Worm (Caenorhabditis elegans) whole organism, L1 larva: ENCODE data around the gene him-3.

Experiments
- C04F5.9 ChIP-seq: sonication (generic microtip); optimal IDR thresholded peaks from 2 replicates; lab custom pipeline; 2016; ENCODE audit warnings: missing genetic modification characterization, missing compliant biosample characterization
- C34B4.2 ChIP-seq: sonication (generic microtip); optimal IDR thresholded peaks from 2 replicates; lab custom pipeline; 2017; ENCODE audit warnings: mild to moderate bottlenecking, missing genetic modification characterization, missing compliant biosample characterization
- Y116A8C.19 ChIP-seq: sonication (generic microtip); optimal IDR thresholded peaks from 2 replicates; lab custom pipeline; 2016; ENCODE audit warnings: missing compliant biosample characterization, missing genetic modification characterization, borderline replicate concordance
- alr-1 ChIP-seq: fragments of 200-800 bp; sonication (Bioruptor generic); optimal IDR thresholded peaks from 2 replicates; lab custom pipeline; 2018; ENCODE audit warnings: borderline replicate concordance, mild to moderate bottlenecking, missing genetic modification characterization, missing compliant biosample characterization
- ama-1 ChIP-seq: fragments of 150-350 bp; optimal IDR thresholded peaks from 2 replicates; lab custom pipeline; 2014
- ceh-8 ChIP-seq: fragments of 200-800 bp; sonication (Bioruptor generic); optimal IDR thresholded peaks from 2 replicates; lab custom pipeline; 2018; ENCODE audit warnings: mild to moderate bottlenecking, missing genetic modification characterization, moderate library complexity, missing compliant biosample characterization
- ceh-82 ChIP-seq, 3 experiments: fragments of 150-350 bp in 1 of 3; sonication (generic microtip) in 2 of 3; optimal IDR thresholded peaks; 2 replicates each; lab custom pipeline; 2014 to 2017; ENCODE audit warnings: missing biosample characterization in 3 of 3, missing genetic modification characterization in 3 of 3
- ceh-90 ChIP-seq: sonication (generic microtip); optimal IDR thresholded peaks from 2 replicates; lab custom pipeline; 2016; ENCODE audit warnings: missing genetic modification characterization, missing compliant biosample characterization
- dpl-1 ChIP-seq, 3 experiments: fragments of 150-350 bp in 2 of 3; sonication (generic microtip) in 1 of 3; optimal IDR thresholded peaks; 2 replicates each; lab custom pipeline; 2014 to 2017; ENCODE audit warnings: missing biosample characterization in 3 of 3, missing genetic modification characterization in 3 of 3, missing genetic modification reagents in 3 of 3
- dsc-1 ChIP-seq: sonication (generic microtip); optimal IDR thresholded peaks from 2 replicates; lab custom pipeline; 2016; ENCODE audit warnings: mild to moderate bottlenecking, missing genetic modification characterization, missing compliant biosample characterization
- efl-1 ChIP-seq, 4 experiments: fragments of 150-350 bp; optimal IDR thresholded peaks in 3 of 4; peaks in 1 of 4; 1 replicate in 1 of 4; 2 replicates in 3 of 4; lab custom pipeline; 2014; ENCODE audit warnings: missing biosample characterization in 2 of 4, missing genetic modification characterization in 2 of 4, missing genetic modification reagents in 2 of 4
- egl-13 ChIP-seq: sonication (generic microtip); optimal IDR thresholded peaks from 2 replicates; lab custom pipeline; 2016; ENCODE audit warnings: missing genotype, missing genetic modification reagents, missing genetic modification characterization, missing compliant biosample characterization
- elt-3 ChIP-seq, 6 experiments: fragments of 150-350 bp in 1 of 6; sonication (generic microtip); optimal IDR thresholded peaks; 2 replicates each; lab custom pipeline; 2017 to 2018; ENCODE audit warnings: missing biosample characterization in 6 of 6, missing genetic modification characterization in 6 of 6, inconsistent platforms in 1 of 6
- fkh-10 ChIP-seq: sonication (generic microtip); optimal IDR thresholded peaks from 2 replicates; lab custom pipeline; 2017; ENCODE audit warnings: missing biosample characterization, missing genetic modification reagents, missing genetic modification characterization
- fkh-4 ChIP-seq: sonication (generic microtip); optimal IDR thresholded peaks from 2 replicates; lab custom pipeline; 2016; ENCODE audit warnings: missing compliant biosample characterization, missing genetic modification characterization, borderline replicate concordance
- fkh-8 ChIP-seq: sonication (generic microtip); optimal IDR thresholded peaks from 2 replicates; lab custom pipeline; 2016; ENCODE audit warnings: mild to moderate bottlenecking, missing genetic modification characterization, missing compliant biosample characterization
- hlh-17 ChIP-seq: fragments of 200-800 bp; sonication (Bioruptor generic); optimal IDR thresholded peaks from 2 replicates; lab custom pipeline; 2018; ENCODE audit warnings: missing genetic modification characterization, mild to moderate bottlenecking, missing compliant biosample characterization, moderate library complexity, borderline replicate concordance
- hpl-2 ChIP-seq: fragments of 150-350 bp; optimal IDR thresholded peaks from 2 replicates; lab custom pipeline; 2014; ENCODE audit warnings: missing biosample characterization, missing genetic modification reagents, missing genetic modification characterization
- irx-1 ChIP-seq: sonication (generic microtip); optimal IDR thresholded peaks from 2 replicates; lab custom pipeline; 2016; ENCODE audit warnings: missing genetic modification characterization, missing compliant biosample characterization
- isw-1 ChIP-seq: fragments of 200-800 bp; sonication (Bioruptor generic); IDR thresholded peaks from 2 replicates; pipeline ENCODE4 v1.3.6; 2022; ENCODE audit warnings: missing genetic modification characterization, missing compliant biosample characterization
- lin-13 ChIP-seq: fragments of 150-350 bp; optimal IDR thresholded peaks from 2 replicates; lab custom pipeline; 2014; ENCODE audit warnings: missing biosample characterization, missing genetic modification reagents, missing genetic modification characterization
- lin-14 ChIP-seq: fragments of 200-800 bp; sonication (Bioruptor generic); optimal IDR thresholded peaks from 2 replicates; lab custom pipeline; 2018; ENCODE audit warnings: mild to moderate bottlenecking, missing genetic modification characterization, moderate library complexity, missing compliant biosample characterization
- lin-15B ChIP-seq: fragments of 150-350 bp; sonication (generic microtip); optimal IDR thresholded peaks from 3 replicates; lab custom pipeline; 2014; ENCODE audit warnings: missing biosample characterization, missing genetic modification characterization
- lin-35 ChIP-seq, 2 experiments: fragments of 150-350 bp; optimal IDR thresholded peaks; 2 replicates each; lab custom pipeline; 2014; ENCODE audit warnings: missing biosample characterization in 2 of 2, missing genetic modification characterization in 2 of 2, missing genetic modification reagents in 2 of 2
- lsy-2 ChIP-seq, 2 experiments: fragments of 150-350 bp; optimal IDR thresholded peaks; 2 replicates each; lab custom pipeline; 2014; ENCODE audit warnings: missing biosample characterization in 2 of 2, missing genetic modification characterization in 2 of 2
- mab-9 ChIP-seq: fragments of 200-800 bp; sonication (Bioruptor generic); IDR thresholded peaks from 2 replicates; pipeline ENCODE4 v1.3.6; 2022; ENCODE audit warnings: missing genetic modification reagents, missing genetic modification characterization, missing compliant biosample characterization
- nhr-11 ChIP-seq: fragments of 150-350 bp; optimal IDR thresholded peaks from 2 replicates; lab custom pipeline; 2014; ENCODE audit warnings: missing biosample characterization, missing genetic modification characterization
- nhr-12 ChIP-seq: sonication (generic microtip); optimal IDR thresholded peaks from 2 replicates; lab custom pipeline; 2017; ENCODE audit warnings: missing biosample characterization, missing genetic modification characterization
- nhr-20 ChIP-seq: sonication (generic microtip); optimal IDR thresholded peaks from 2 replicates; lab custom pipeline; 2016; ENCODE audit warnings: mild to moderate bottlenecking, missing genetic modification characterization, missing compliant biosample characterization
- nhr-47 ChIP-seq: sonication (generic microtip); optimal IDR thresholded peaks from 2 replicates; lab custom pipeline; 2016; ENCODE audit warnings: mild to moderate bottlenecking, missing genetic modification characterization, moderate library complexity, missing compliant biosample characterization
- nhr-71 ChIP-seq: sonication (generic microtip); optimal IDR thresholded peaks from 2 replicates; lab custom pipeline; 2016; ENCODE audit warnings: mild to moderate bottlenecking, missing genetic modification characterization, moderate library complexity, missing compliant biosample characterization
- nhr-76 ChIP-seq: sonication (generic microtip); optimal IDR thresholded peaks from 2 replicates; lab custom pipeline; 2017; ENCODE audit warnings: missing biosample characterization, missing genetic modification characterization
- nhr-84 ChIP-seq: sonication (generic microtip); optimal IDR thresholded peaks from 2 replicates; lab custom pipeline; 2017; ENCODE audit warnings: missing biosample characterization, missing genetic modification characterization
- nhr-85 ChIP-seq: sonication (generic microtip); peaks from one replicate; lab custom pipeline; 2016; ENCODE audit warnings: missing genetic modification characterization, inconsistent platforms, missing compliant biosample characterization
- nhr-90 ChIP-seq: sonication (generic microtip); optimal IDR thresholded peaks from 2 replicates; lab custom pipeline; 2016; ENCODE audit warnings: mild to moderate bottlenecking, missing genetic modification characterization, missing compliant biosample characterization; ENCODE audit not compliant: poor library complexity
- pag-3 ChIP-seq: sonication (generic microtip); optimal IDR thresholded peaks from 2 replicates; lab custom pipeline; 2017; ENCODE audit warnings: missing genetic modification characterization, mild to moderate bottlenecking, missing compliant biosample characterization, antibody characterized with exemption, borderline replicate concordance; ENCODE audit not compliant: insufficient read depth
- skn-1 ChIP-seq: fragments of 150-350 bp; optimal IDR thresholded peaks from 2 replicates; lab custom pipeline; 2014; ENCODE audit warnings: missing biosample characterization, missing genetic modification characterization
- snpc-4 ChIP-seq: fragments of 150-350 bp; optimal IDR thresholded peaks from 2 replicates; lab custom pipeline; 2014; ENCODE audit warnings: missing biosample characterization, missing genetic modification characterization
- snu-23 ChIP-seq: sonication (generic microtip); optimal IDR thresholded peaks from 2 replicates; lab custom pipeline; 2016; ENCODE audit warnings: missing genetic modification characterization, missing compliant biosample characterization
- sox-4 ChIP-seq: sonication (generic microtip); optimal IDR thresholded peaks from 2 replicates; lab custom pipeline; 2016; ENCODE audit warnings: missing genetic modification characterization, missing compliant biosample characterization
- sup-37 ChIP-seq: fragments of 200-800 bp; sonication (Bioruptor generic); optimal IDR thresholded peaks from 2 replicates; lab custom pipeline; 2018; ENCODE audit warnings: mild to moderate bottlenecking, missing genetic modification characterization, missing compliant biosample characterization
- swsn-7 ChIP-seq: sonication (generic microtip); optimal IDR thresholded peaks from 2 replicates; lab custom pipeline; 2016; ENCODE audit warnings: missing genetic modification characterization, missing compliant biosample characterization
- unc-130 ChIP-seq: fragments of 150-350 bp; optimal IDR thresholded peaks from 2 replicates; lab custom pipeline; 2017; ENCODE audit warnings: missing biosample characterization, missing genetic modification characterization, inconsistent platforms
- unc-86 ChIP-seq: sonication (generic microtip); optimal IDR thresholded peaks from 2 replicates; lab custom pipeline; 2016; ENCODE audit warnings: missing genetic modification characterization, missing compliant biosample characterization
- unc-98 ChIP-seq: fragments of 200-800 bp; sonication (Bioruptor generic); IDR thresholded peaks from 2 replicates; pipeline ENCODE4 v1.3.6; 2022; ENCODE audit warnings: missing genetic modification characterization, missing compliant biosample characterization
- vab-15 ChIP-seq: sonication (generic microtip); optimal IDR thresholded peaks from 2 replicates; lab custom pipeline; 2017; ENCODE audit warnings: missing genotype, mild to moderate bottlenecking, missing genetic modification characterization, missing compliant biosample characterization
- zip-4 ChIP-seq: fragments of 200-800 bp; sonication (Bioruptor generic); optimal IDR thresholded peaks from 2 replicates; lab custom pipeline; 2018; ENCODE audit warnings: mild to moderate bottlenecking, missing genetic modification characterization, moderate library complexity, missing compliant biosample characterization

him-3 gene

ce11 chrIV:6946832-6947231, 30.5 kb upstream of the him-3 start:
- TF ChIP-seq sox-4 (no peak), irx-1 (no peak), sup-37 (GFP tag; lab: Kevin White, UChicago) (no peak), ceh-82 (tag; optimal IDR thresholded peaks at IDR 0.05; lab: Kevin White, UChicago) (no peak), snu-23 (peak; percentile 23), lsy-2 (tag; optimal IDR thresholded peaks at IDR 0.05; lab: Kevin White, UChicago) (peak in 1 of 2 experiments; percentile 15), nhr-85 (tag; lab: Kevin White, UChicago) (no peak), ama-1 (lab: Kevin White, UChicago) (no peak), pag-3 (tag; lab: Kevin White, UChicago) (no peak), nhr-71 (tag; lab: Kevin White, UChicago) (peak; percentile 60), dpl-1 (GFP tag; optimal IDR thresholded peaks at IDR 0.05; lab: Kevin White, UChicago) (peak in 1 of 3 experiments; percentile 33), efl-1 (optimal IDR thresholded peaks at IDR 0.05; lab: Kevin White, UChicago) (no peak), efl-1 (GFP tag; optimal IDR thresholded peaks at IDR 0.05 in 1 of 2; lab: Kevin White, UChicago) (peak in 1 of 2 experiments; percentile 10), fkh-10 (GFP tag; lab: Kevin White, UChicago) (no peak), nhr-47 (tag; lab: Kevin White, UChicago) (no peak), lin-14 (GFP tag; lab: Kevin White, UChicago) (peak; percentile 54), zip-4 (GFP tag; lab: Kevin White, UChicago) (no peak), nhr-76 (no peak), lin-15B (tag; lab: Kevin White, UChicago) (no peak), lin-35 (GFP tag; optimal IDR thresholded peaks at IDR 0.05; lab: Kevin White, UChicago) (peak in 1 of 2 experiments; percentile 4)

- TF ChIP-seq sox-4 (peak; percentile 34), nhr-84 (tag; lab: Kevin White, UChicago) (no peak), lin-14 (GFP tag; lab: Kevin White, UChicago) (no peak), lin-13 (GFP tag; lab: Kevin White, UChicago) (no peak), vab-15 (tag; lab: Kevin White, UChicago) (no peak), Y116A8C.19 (no peak), ceh-90 (tag; lab: Kevin White, UChicago) (no peak), egl-13 (tag; lab: Kevin White, UChicago) (no peak), fkh-4 (no peak), C04F5.9 (tag; lab: Kevin White, UChicago) (no peak), nhr-90 (tag; lab: Kevin White, UChicago) (no peak), alr-1 (tag; lab: Kevin White, UChicago) (no peak), elt-3 (tag; optimal IDR thresholded peaks at IDR 0.05; lab: Kevin White, UChicago) (no peak), hlh-17 (no peak), fkh-8 (tag; lab: Kevin White, UChicago) (peak; percentile 49), nhr-12 (tag; lab: Kevin White, UChicago) (no peak), nhr-11 (tag; lab: Kevin White, UChicago) (no peak), hpl-2 (GFP tag; lab: Kevin White, UChicago) (no peak), efl-1 (optimal IDR thresholded peaks at IDR 0.05; lab: Kevin White, UChicago) (no peak), efl-1 (GFP tag; optimal IDR thresholded peaks at IDR 0.05 in 1 of 2; lab: Kevin White, UChicago) (peak in 1 of 2 experiments; percentile 70), C34B4.2 (tag; lab: Kevin White, UChicago) (no peak), dsc-1 (peak; percentile 69), snpc-4 (tag; lab: Kevin White, UChicago) (no peak), skn-1 (no peak)
These were observed 26.0 kb upstream of the him-3 start for ce11 chrIV:6951259-6951658.

ce11 chrIV:6954682-6955081, 22.6 kb upstream of the him-3 start:
- TF ChIP-seq swsn-7 (tag; lab: Kevin White, UChicago) (no peak), ceh-82 (tag; optimal IDR thresholded peaks at IDR 0.05; lab: Kevin White, UChicago) (no peak), nhr-20 (tag; lab: Kevin White, UChicago) (no peak), mab-9 (GFP tag; lab: Robert Waterston, UW) (no peak), unc-130 (tag; lab: Kevin White, UChicago) (no peak), nhr-47 (tag; lab: Kevin White, UChicago) (peak; percentile 24), lin-14 (GFP tag; lab: Kevin White, UChicago) (peak; percentile 79), unc-98 (GFP tag; lab: Robert Waterston, UW) (no peak), C04F5.9 (tag; lab: Kevin White, UChicago) (no peak), nhr-71 (tag; lab: Kevin White, UChicago) (peak; percentile 22), nhr-85 (tag; lab: Kevin White, UChicago) (no peak), zip-4 (GFP tag; lab: Kevin White, UChicago) (no peak), ceh-8 (GFP tag; lab: Kevin White, UChicago) (no peak), isw-1 (GFP tag; lab: Robert Waterston, UW) (peak; percentile 8; the same call in 1 of the 2 replicates), dpl-1 (GFP tag; optimal IDR thresholded peaks at IDR 0.05; lab: Kevin White, UChicago) (peak in 1 of 3 experiments; percentile 45), irx-1 (peak; percentile 37), egl-13 (tag; lab: Kevin White, UChicago) (peak; percentile 10), unc-86 (tag; lab: Kevin White, UChicago) (peak; percentile 59), snu-23 (no peak), fkh-8 (tag; lab: Kevin White, UChicago) (no peak)
